Worm (Caenorhabditis elegans): Measurements from ENCODE around the gene F40G9.15.

ce11 chrIII:190686-191085 is 8.5 kb downstream of the F40G9.15 start, which contains the start of gene cox-17:
- TF ChIP-seq snpc-4 (tag; optimal IDR thresholded peaks at IDR 0.05) (no peak), aly-2 (tag; optimal IDR thresholded peaks at IDR 0.05) (no peak), nhr-28 (tag; optimal IDR thresholded peaks at IDR 0.05) (no peak), lin-13 (GFP tag; optimal IDR thresholded peaks at IDR 0.05) (no peak), unc-98 (GFP tag; IDR thresholded peaks at IDR 0.05) (no peak), tlp-1 (tag; optimal IDR thresholded peaks at IDR 0.05) (no peak), elt-2 (tag; optimal IDR thresholded peaks at IDR 0.05) (no peak), efl-1 (optimal IDR thresholded peaks at IDR 0.05) (no peak), efl-1 (GFP tag; optimal IDR thresholded peaks at IDR 0.05 in 1 of 2) (no peak)
